Fruit fly (Drosophila melanogaster) whole organism, embryonic: Measurements from ENCODE around the gene CG14036.

Source experiments
- Abd-B ChIP-seq: fragments of 200-800 bp; sonication (Bioruptor generic); optimal IDR thresholded peaks from 2 replicates; lab custom pipeline; 2018; ENCODE audit warnings: missing biosample characterization, mild to moderate bottlenecking, missing genetic modification characterization, moderate library complexity
- B-H2 ChIP-seq: fragments of 200-800 bp; sonication (Bioruptor generic); optimal IDR thresholded peaks from 2 replicates; lab custom pipeline; 2018; ENCODE audit warnings: missing biosample characterization, mild to moderate bottlenecking, missing genetic modification characterization
- Bgb ChIP-seq: fragments of 200-800 bp; sonication (Bioruptor generic); IDR thresholded peaks from 2 replicates; pipeline ENCODE4 v1.3.6; 2022; ENCODE audit warnings: missing biosample characterization, missing genetic modification characterization; ENCODE audit not compliant: partially characterized antibody
- CG10543 ChIP-seq: fragments of 200-800 bp; sonication (Bioruptor generic); optimal IDR thresholded peaks from 3 replicates; lab custom pipeline; 2017; ENCODE audit warnings: missing biosample characterization, mild to moderate bottlenecking, missing genetic modification characterization, moderate library complexity
- CG12155 ChIP-seq: fragments of 200-800 bp; sonication (Bioruptor generic); optimal IDR thresholded peaks from 3 replicates; lab custom pipeline; 2016; ENCODE audit warnings: missing biosample characterization, missing genetic modification characterization
- CG12769 ChIP-seq: fragments of 200-800 bp; sonication (Bioruptor generic); optimal IDR thresholded peaks from 2 replicates; lab custom pipeline; 2019; ENCODE audit warnings: missing biosample characterization, mild to moderate bottlenecking, missing genetic modification characterization, moderate library complexity
- CG13287 ChIP-seq: fragments of 200-800 bp; sonication (Bioruptor generic); IDR thresholded peaks from 2 replicates; pipeline ENCODE4 v1.3.6; 2022; ENCODE audit warnings: missing biosample characterization, missing genetic modification characterization; ENCODE audit not compliant: partially characterized antibody
- CG14860 ChIP-seq: fragments of 200-800 bp; sonication (Bioruptor generic); IDR thresholded peaks from 3 replicates; pipeline ENCODE4 v1.3.6; 2022; ENCODE audit warnings: missing biosample characterization, missing genetic modification characterization; ENCODE audit not compliant: partially characterized antibody
- CG15269 ChIP-seq: fragments of 200-800 bp; sonication (Bioruptor generic); optimal IDR thresholded peaks from 2 replicates; lab custom pipeline; 2018; ENCODE audit warnings: missing biosample characterization, mild to moderate bottlenecking, missing genetic modification characterization, moderate library complexity
- CG16813 ChIP-seq: fragments of 200-800 bp; sonication (Bioruptor generic); IDR thresholded peaks from 3 replicates; pipeline ENCODE4 v1.3.6; 2022; ENCODE audit warnings: missing biosample characterization, missing genetic modification characterization; ENCODE audit not compliant: partially characterized antibody
- CG17568 ChIP-seq: fragments of 200-800 bp; sonication (Bioruptor generic); optimal IDR thresholded peaks from 2 replicates; lab custom pipeline; 2018; ENCODE audit warnings: missing biosample characterization, mild to moderate bottlenecking, missing genetic modification characterization, moderate library complexity
- CG2889 ChIP-seq: fragments of 200-800 bp; sonication (Bioruptor generic); IDR thresholded peaks from 3 replicates; pipeline ENCODE4 v1.3.6; 2022; ENCODE audit warnings: missing biosample characterization, missing genetic modification characterization
- CG34376 ChIP-seq: fragments of 200-800 bp; sonication (Bioruptor generic); optimal IDR thresholded peaks from 2 replicates; lab custom pipeline; 2018; ENCODE audit warnings: missing biosample characterization, mild to moderate bottlenecking, missing genetic modification characterization
- CG43689 ChIP-seq: fragments of 200-800 bp; sonication (Bioruptor generic); IDR thresholded peaks from 2 replicates; pipeline ENCODE4 v1.3.6; 2022; ENCODE audit warnings: missing biosample characterization, missing genetic modification characterization
- CG6791 ChIP-seq: fragments of 200-800 bp; sonication (Bioruptor generic); IDR thresholded peaks from 3 replicates; pipeline ENCODE4 v1.3.6; 2022; ENCODE audit warnings: missing biosample characterization, missing genetic modification characterization; ENCODE audit not compliant: partially characterized antibody
- CG9727 ChIP-seq: fragments of 200-800 bp; sonication (Bioruptor generic); optimal IDR thresholded peaks from 3 replicates; lab custom pipeline; 2017; ENCODE audit warnings: missing biosample characterization, mild to moderate bottlenecking, missing genetic modification characterization
- D19B ChIP-seq: fragments of 200-800 bp; sonication (Bioruptor generic); optimal IDR thresholded peaks from 2 replicates; lab custom pipeline; 2017; ENCODE audit warnings: missing biosample characterization, mild to moderate bottlenecking, missing genetic modification characterization
- Dll ChIP-seq: fragments of 200-800 bp; sonication (Bioruptor generic); IDR thresholded peaks from 4 replicates; pipeline ENCODE4 v1.3.6; 2022; ENCODE audit warnings: missing biosample characterization, missing genetic modification characterization; ENCODE audit not compliant: partially characterized antibody
- E2f2 ChIP-seq: fragments of 200-800 bp; sonication (Bioruptor generic); IDR thresholded peaks from 2 replicates; pipeline ENCODE4 v1.3.6; 2022; ENCODE audit warnings: missing biosample characterization, missing genetic modification characterization
- Ets65A ChIP-seq: fragments of 200-800 bp; sonication (Bioruptor generic); peaks from one replicate; lab custom pipeline; 2016; ENCODE audit warnings: missing biosample characterization, missing genetic modification characterization
- H2.0 ChIP-seq: fragments of 200-800 bp; sonication (Bioruptor generic); IDR thresholded peaks from 2 replicates; pipeline ENCODE4 v1.3.6; 2022; ENCODE audit warnings: missing biosample characterization, missing genetic modification characterization
- HLH4C ChIP-seq: fragments of 200-800 bp; sonication (Bioruptor generic); IDR thresholded peaks from 3 replicates; pipeline ENCODE4 v1.3.6; 2022; ENCODE audit warnings: missing biosample characterization, missing genetic modification characterization; ENCODE audit not compliant: partially characterized antibody
- Lpt ChIP-seq: fragments of >200 bp; optimal IDR thresholded peaks from 2 replicates; lab custom pipeline; 2018; ENCODE audit warnings: missing biosample characterization, missing genetic modification characterization
- Mad ChIP-seq: fragments of 200-800 bp; sonication (Bioruptor generic); optimal IDR thresholded peaks from 2 replicates; lab custom pipeline; 2016; ENCODE audit warnings: missing biosample characterization, missing genetic modification characterization
- Scr ChIP-seq: fragments of 200-800 bp; sonication (Bioruptor generic); IDR thresholded peaks from 2 replicates; pipeline ENCODE4 v1.3.6; 2022; ENCODE audit warnings: missing biosample characterization, missing genetic modification characterization; ENCODE audit not compliant: partially characterized antibody
- Taf1 ChIP-seq: fragments of 200-800 bp; sonication (Bioruptor generic); IDR thresholded peaks from 2 replicates; pipeline ENCODE4 v1.3.6; 2022; ENCODE audit warnings: missing biosample characterization, missing genetic modification characterization
- Xrp1 ChIP-seq: fragments of 200-800 bp; sonication (Bioruptor generic); IDR thresholded peaks from 2 replicates; pipeline ENCODE4 v1.3.6; 2022; ENCODE audit warnings: missing biosample characterization, missing genetic modification characterization
- ash1 ChIP-seq: fragments of 200-800 bp; sonication (Bioruptor generic); optimal IDR thresholded peaks from 2 replicates; lab custom pipeline; 2018; ENCODE audit warnings: missing biosample characterization, mild to moderate bottlenecking, missing genetic modification characterization
- ato ChIP-seq: fragments of 200-800 bp; sonication (Bioruptor generic); IDR thresholded peaks from 2 replicates; pipeline ENCODE4 v1.3.6; 2022; ENCODE audit warnings: missing biosample characterization, missing genetic modification characterization; ENCODE audit not compliant: partially characterized antibody
- bbx ChIP-seq: fragments of 200-800 bp; sonication (Bioruptor generic); IDR thresholded peaks from 2 replicates; pipeline ENCODE4 v1.3.6; 2022; ENCODE audit warnings: missing biosample characterization, missing genetic modification characterization; ENCODE audit not compliant: partially characterized antibody
- chinmo ChIP-seq: fragments of 200-800 bp; sonication (Bioruptor generic); IDR thresholded peaks from 4 replicates; pipeline ENCODE4 v1.3.6; 2022; ENCODE audit warnings: missing biosample characterization, missing genetic modification characterization; ENCODE audit not compliant: partially characterized antibody
- esg ChIP-seq: fragments of 200-800 bp; sonication (Bioruptor generic); conservative IDR thresholded peaks from 2 replicates; pipeline ENCODE4 v1.3.6; 2022; ENCODE audit warnings: missing biosample characterization, missing genetic modification characterization
- exex ChIP-seq: fragments of 200-800 bp; sonication (Bioruptor generic); optimal IDR thresholded peaks from 4 replicates; lab custom pipeline; 2018; ENCODE audit warnings: missing biosample characterization, mild to moderate bottlenecking, missing genetic modification characterization, moderate library complexity
- grau ChIP-seq: fragments of 200-800 bp; optimal IDR thresholded peaks from 3 replicates; lab custom pipeline; 2019; ENCODE audit warnings: missing biosample characterization, mild to moderate bottlenecking, missing genetic modification characterization, moderate library complexity
- hb ChIP-seq: fragments of 200-800 bp; sonication (Bioruptor generic); IDR thresholded peaks from 3 replicates; pipeline ENCODE4 v1.3.6; 2022; ENCODE audit warnings: missing biosample characterization, missing genetic modification characterization; ENCODE audit not compliant: partially characterized antibody
- ind ChIP-seq: fragments of 200-800 bp; sonication (Bioruptor generic); optimal IDR thresholded peaks from 3 replicates; lab custom pipeline; 2016; ENCODE audit warnings: missing biosample characterization, missing genetic modification characterization
- inv ChIP-seq: fragments of 200-800 bp; sonication (Bioruptor generic); IDR thresholded peaks from 2 replicates; pipeline ENCODE4 v1.3.6; 2022; ENCODE audit warnings: missing biosample characterization, missing genetic modification characterization; ENCODE audit not compliant: partially characterized antibody
- klu ChIP-seq: fragments of 200-800 bp; sonication (Bioruptor generic); IDR thresholded peaks from 2 replicates; pipeline ENCODE4 v1.3.6; 2022; ENCODE audit warnings: missing biosample characterization, missing genetic modification characterization
- luna ChIP-seq: fragments of 200-800 bp; sonication (Bioruptor generic); optimal IDR thresholded peaks from 2 replicates; lab custom pipeline; 2016; ENCODE audit warnings: missing biosample characterization, missing genetic modification characterization
- nerfin-2 ChIP-seq: fragments of 200-800 bp; sonication (Bioruptor generic); IDR thresholded peaks from 2 replicates; pipeline ENCODE4 v1.3.6; 2022; ENCODE audit warnings: missing biosample characterization, missing genetic modification characterization; ENCODE audit not compliant: partially characterized antibody
- pzg ChIP-seq: fragments of 200-800 bp; sonication (Bioruptor generic); optimal IDR thresholded peaks from 3 replicates; lab custom pipeline; 2018; ENCODE audit warnings: missing biosample characterization, mild to moderate bottlenecking, missing genetic modification characterization, moderate library complexity
- scrt ChIP-seq: fragments of 200-800 bp; sonication (Bioruptor generic); optimal IDR thresholded peaks from 2 replicates; lab custom pipeline; 2018; ENCODE audit warnings: missing biosample characterization, mild to moderate bottlenecking, missing genetic modification characterization, moderate library complexity
- sna ChIP-seq: fragments of 200-800 bp; sonication (Bioruptor generic); IDR thresholded peaks from 2 replicates; pipeline ENCODE4 v1.3.6; 2022; ENCODE audit warnings: missing biosample characterization, missing genetic modification characterization; ENCODE audit not compliant: partially characterized antibody
- sr ChIP-seq: fragments of 200-800 bp; sonication (Bioruptor generic); IDR thresholded peaks from 3 replicates; pipeline ENCODE4 v1.3.6; 2022; ENCODE audit warnings: missing biosample characterization, missing genetic modification characterization
- tna ChIP-seq: fragments of 200-800 bp; sonication (Bioruptor generic); IDR thresholded peaks from 2 replicates; pipeline ENCODE4 v1.3.6; 2022; ENCODE audit warnings: missing biosample characterization, missing genetic modification characterization; ENCODE audit not compliant: partially characterized antibody
- unpg ChIP-seq: fragments of 200-800 bp; sonication (Bioruptor generic); optimal IDR thresholded peaks from 3 replicates; lab custom pipeline; 2018; ENCODE audit warnings: missing biosample characterization, mild to moderate bottlenecking, missing genetic modification characterization, moderate library complexity
- vnd ChIP-seq: fragments of 200-800 bp; sonication (Bioruptor generic); IDR thresholded peaks from 3 replicates; pipeline ENCODE4 v1.3.6; 2022; ENCODE audit warnings: missing biosample characterization, missing genetic modification characterization; ENCODE audit not compliant: partially characterized antibody

Gene CG14036

DNA sequence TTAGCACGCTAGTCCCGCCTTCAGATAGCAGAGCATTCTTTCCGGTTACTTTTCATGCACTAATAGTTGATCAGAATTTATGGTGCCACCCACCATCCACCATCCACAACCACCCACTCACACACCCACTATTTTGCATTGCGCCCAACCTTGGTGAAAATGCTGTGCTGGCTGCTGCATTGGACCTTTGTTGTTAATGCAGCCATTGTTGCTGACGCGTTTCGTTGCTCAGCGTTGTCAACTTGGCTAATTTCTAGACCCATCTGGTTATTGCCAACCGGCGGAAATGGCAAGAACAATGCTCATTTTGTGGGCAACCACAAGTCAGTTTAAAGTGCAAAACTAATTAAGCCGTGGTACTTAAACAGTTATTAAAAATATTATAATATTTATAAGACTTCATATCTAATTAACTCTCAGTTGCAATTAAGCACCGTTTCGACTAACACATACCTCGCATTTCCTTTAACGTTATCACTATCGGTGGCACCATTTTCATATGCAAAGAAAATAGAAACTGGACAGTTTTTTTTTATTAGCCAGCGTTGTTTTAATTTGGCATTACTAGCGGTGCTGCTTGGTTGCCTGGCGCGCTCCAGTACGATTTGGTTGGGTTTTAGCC lies 33.9 kb upstream of the CG14036 start:
- TF ChIP-seq luna (GFP tag; lab: Kevin White, UChicago) = no peak
- TF ChIP-seq CG10543 (GFP tag; lab: Kevin White, UChicago) = no peak
- no peak for TF ChIP-seq Mad (GFP tag; lab: Kevin White, UChicago)
- no peak for TF ChIP-seq B-H2 (GFP tag; lab: Kevin White, UChicago)
- TF ChIP-seq chinmo = 0 out of 4 replicates have a peak, but pooled peaks have one; percentile 37
- TF ChIP-seq CG12155 (GFP tag; lab: Kevin White, UChicago) = no peak
- no peak for TF ChIP-seq unpg
- no peak for TF ChIP-seq H2.0
- no peak for TF ChIP-seq CG2889 (GFP tag; lab: Robert Waterston, UW)
- TF ChIP-seq Ets65A = peak; percentile 76
- peak; percentile 54 for TF ChIP-seq vnd
- peak; percentile 71 for TF ChIP-seq CG14860 (GFP tag; lab: Robert Waterston, UW)
- TF ChIP-seq klu = no peak
- TF ChIP-seq ato (GFP tag; lab: Robert Waterston, UW) = peak; percentile 53
- no peak for TF ChIP-seq CG17568 (GFP tag; lab: Kevin White, UChicago)
- peak; percentile 42; the same call in 1 of the 2 replicates for TF ChIP-seq bbx
- peak; percentile 26 for TF ChIP-seq D19B
- TF ChIP-seq CG9727 = no peak
- TF ChIP-seq Dll (GFP tag; lab: Robert Waterston, UW) = 0 out of 4 replicates have a peak, but pooled peaks have one; percentile 41
- TF ChIP-seq sna = 0 out of 2 replicates have a peak, but pooled peaks have one; percentile 54
- peak; percentile 79 for TF ChIP-seq tna (GFP tag; lab: Robert Waterston, UW)
- TF ChIP-seq E2f2 (GFP tag; lab: Robert Waterston, UW) = no peak
- no peak for TF ChIP-seq exex (tag; lab: Kevin White, UChicago)
- no peak for TF ChIP-seq Xrp1 (GFP tag; lab: Robert Waterston, UW)
- TF ChIP-seq CG15269 (tag; lab: Kevin White, UChicago) = no peak
- no peak for TF ChIP-seq ind (GFP tag; lab: Kevin White, UChicago)
- TF ChIP-seq HLH4C = peak; percentile 87
- TF ChIP-seq CG6791 (GFP tag; lab: Robert Waterston, UW) = peak; percentile 76
- TF ChIP-seq esg = no peak
- peak; percentile 74 for TF ChIP-seq nerfin-2 (GFP tag; lab: Robert Waterston, UW)
- no peak for TF ChIP-seq pzg (GFP tag; lab: Kevin White, UChicago)
- no peak for TF ChIP-seq Taf1 (GFP tag; lab: Robert Waterston, UW)
- peak; percentile 69 for TF ChIP-seq CG16813 (GFP tag; lab: Robert Waterston, UW)
- TF ChIP-seq hb (GFP tag; lab: Robert Waterston, UW) = peak; percentile 62; the same call in 1 of the 3 replicates
- peak; percentile 53 for TF ChIP-seq Bgb (GFP tag; lab: Robert Waterston, UW)
- no peak for TF ChIP-seq grau (tag; lab: Kevin White, UChicago)
- TF ChIP-seq ash1 (GFP tag; lab: Kevin White, UChicago) = no peak
- TF ChIP-seq CG43689 (GFP tag; lab: Robert Waterston, UW) = no peak
- TF ChIP-seq Abd-B = no peak
- TF ChIP-seq Lpt (GFP tag; lab: Kevin White, UChicago) = no peak
- TF ChIP-seq Scr (GFP tag; lab: Robert Waterston, UW) = peak; percentile 57
- no peak; the same call in 1 of the 2 replicates for TF ChIP-seq inv
- no peak for TF ChIP-seq CG34376 (GFP tag; lab: Kevin White, UChicago)
- TF ChIP-seq sr = no peak
- TF ChIP-seq scrt = no peak
- no peak for TF ChIP-seq CG12769 (tag; lab: Kevin White, UChicago)
- peak; percentile 21; the same call in 1 of the 2 replicates for TF ChIP-seq CG13287 (GFP tag; lab: Robert Waterston, UW)
